Fruit fly (Drosophila melanogaster) whole organism, pupa: ENCODE data around the gene CG3149.

Experiments used
- CG10348 ChIP-seq: fragments of 200-800 bp; sonication (Bioruptor generic); IDR thresholded peaks from 2 replicates; pipeline ENCODE4 v1.3.6; 2022; ENCODE audit warnings: missing biosample characterization, missing genetic modification characterization
- CG13204 ChIP-seq: fragments of 200-800 bp; sonication (Bioruptor generic); optimal IDR thresholded peaks from 2 replicates; lab custom pipeline; 2018; ENCODE audit warnings: missing biosample characterization, mild to moderate bottlenecking, missing genetic modification characterization, moderate library complexity
- Pif1B ChIP-seq: fragments of 200-800 bp; sonication (Bioruptor generic); optimal IDR thresholded peaks from 3 replicates; lab custom pipeline; 2016; ENCODE audit warnings: missing biosample characterization, missing genetic modification characterization

- TF ChIP-seq CG10348 (GFP tag; lab: Robert Waterston, UW): no peak
- TF ChIP-seq Pif1B (GFP tag; lab: Kevin White, UChicago): no peak
- TF ChIP-seq CG13204 (GFP tag; lab: Kevin White, UChicago): no peak
These were observed 22.6 kb downstream of the CG3149 start, which contains the start of gene RpL35 for dm6 chrX:5672243-5673051.
